Worm (Caenorhabditis elegans): ENCODE results near the gene tag-151.

- TF ChIP-seq him-1 (tag; optimal IDR thresholded peaks at IDR 0.05): no peak
- TF ChIP-seq W03F9.2 (tag; optimal IDR thresholded peaks at IDR 0.05): no peak
- TF ChIP-seq dao-5 (tag; optimal IDR thresholded peaks at IDR 0.05): no peak
These were observed 736 bp downstream of the tag-151 start for ce11 chrII:4710813-4711212.
